Worm (Caenorhabditis elegans) whole organism, mixed stage, embryonic: ENCODE results near the gene lgc-4.

ENCODE experiments used
- M03D4.4 ChIP-seq: sonication (generic microtip); optimal IDR thresholded peaks from 2 replicates; lab custom pipeline; 2017; ENCODE audit warnings: mild to moderate bottlenecking, missing genetic modification characterization, missing compliant biosample characterization
- bed-3 ChIP-seq: fragments of 200-800 bp; sonication (Bioruptor generic); optimal IDR thresholded peaks from 3 replicates; lab custom pipeline; 2018; ENCODE audit warnings: mild to moderate bottlenecking, missing genetic modification characterization, moderate library complexity, missing compliant biosample characterization
- blmp-1 ChIP-seq: fragments of 150-350 bp; optimal IDR thresholded peaks from 2 replicates; lab custom pipeline; 2014; ENCODE audit warnings: missing biosample characterization, missing genetic modification characterization
- ceh-39 ChIP-seq: fragments of 150-350 bp; optimal IDR thresholded peaks from 2 replicates; lab custom pipeline; 2014; ENCODE audit warnings: missing biosample characterization, missing genetic modification characterization
- ceh-43 ChIP-seq: fragments of 200-800 bp; sonication (Bioruptor generic); optimal IDR thresholded peaks from 2 replicates; lab custom pipeline; 2018; ENCODE audit warnings: mild to moderate bottlenecking, missing genetic modification characterization, moderate library complexity, missing compliant biosample characterization
- ceh-83 ChIP-seq: fragments of 200-800 bp; sonication (Bioruptor generic); optimal IDR thresholded peaks from 2 replicates; lab custom pipeline; 2018; ENCODE audit warnings: mild to moderate bottlenecking, missing genetic modification characterization, missing compliant biosample characterization
- ces-1 ChIP-seq: fragments of 150-350 bp; optimal IDR thresholded peaks from 2 replicates; lab custom pipeline; 2014; ENCODE audit warnings: missing biosample characterization, missing genetic modification reagents, missing genetic modification characterization
- cnd-1 ChIP-seq: fragments of 200-800 bp; sonication (Bioruptor generic); optimal IDR thresholded peaks from 2 replicates; lab custom pipeline; 2018; ENCODE audit warnings: mild to moderate bottlenecking, missing genetic modification characterization, missing compliant biosample characterization
- drap-1 ChIP-seq: fragments of 200-800 bp; sonication (Bioruptor generic); optimal IDR thresholded peaks from 3 replicates; lab custom pipeline; 2018; ENCODE audit warnings: mild to moderate bottlenecking, missing genetic modification characterization, missing compliant biosample characterization
- elt-1 ChIP-seq: sonication (generic microtip); optimal IDR thresholded peaks from 2 replicates; lab custom pipeline; 2017; ENCODE audit warnings: missing genetic modification characterization, mild to moderate bottlenecking, missing compliant biosample characterization, antibody characterized with exemption, moderate library complexity, borderline replicate concordance; ENCODE audit not compliant: insufficient read depth
- elt-3 ChIP-seq: fragments of 150-350 bp; optimal IDR thresholded peaks from 2 replicates; lab custom pipeline; 2014; ENCODE audit warnings: missing biosample characterization, missing genetic modification characterization
- flh-1 ChIP-seq: fragments of 200-800 bp; sonication (Bioruptor generic); optimal IDR thresholded peaks from 2 replicates; lab custom pipeline; 2018; ENCODE audit warnings: mild to moderate bottlenecking, missing genetic modification characterization, moderate library complexity, missing compliant biosample characterization
- ham-2 ChIP-seq: fragments of 200-800 bp; sonication (Bioruptor generic); optimal IDR thresholded peaks from 2 replicates; lab custom pipeline; 2018; ENCODE audit warnings: mild to moderate bottlenecking, missing genetic modification characterization, missing compliant biosample characterization
- hlh-1 ChIP-seq: fragments of 150-350 bp; optimal IDR thresholded peaks from 2 replicates; lab custom pipeline; 2014; ENCODE audit warnings: missing biosample characterization, missing genetic modification reagents, missing genetic modification characterization
- lin-13 ChIP-seq: fragments of 150-350 bp; optimal IDR thresholded peaks from 2 replicates; lab custom pipeline; 2014; ENCODE audit warnings: missing biosample characterization, missing genetic modification characterization
- lin-32 ChIP-seq: fragments of 200-800 bp; sonication (Bioruptor generic); optimal IDR thresholded peaks from 2 replicates; lab custom pipeline; 2018; ENCODE audit warnings: mild to moderate bottlenecking, missing genetic modification characterization, missing compliant biosample characterization
- mab-5 ChIP-seq: fragments of 150-350 bp; optimal IDR thresholded peaks from 2 replicates; lab custom pipeline; 2014; ENCODE audit warnings: missing biosample characterization, missing genetic modification characterization
- mep-1 ChIP-seq: fragments of 150-350 bp; optimal IDR thresholded peaks from 2 replicates; lab custom pipeline; 2017; ENCODE audit warnings: missing biosample characterization, missing genetic modification reagents, missing genetic modification characterization, inconsistent platforms
- mls-2 ChIP-seq: sonication (generic microtip); optimal IDR thresholded peaks from 2 replicates; lab custom pipeline; 2016; ENCODE audit warnings: mild to moderate bottlenecking, missing genetic modification characterization, moderate library complexity, missing compliant biosample characterization
- nhr-12 ChIP-seq: fragments of 150-350 bp; optimal IDR thresholded peaks from 2 replicates; lab custom pipeline; 2014; ENCODE audit warnings: missing biosample characterization, missing genetic modification characterization
- nhr-2 ChIP-seq: fragments of 150-350 bp; optimal IDR thresholded peaks from 2 replicates; lab custom pipeline; 2014; ENCODE audit warnings: missing biosample characterization, missing genetic modification characterization
- nhr-237 ChIP-seq: fragments of 150-350 bp; optimal IDR thresholded peaks from 2 replicates; lab custom pipeline; 2014; ENCODE audit warnings: missing biosample characterization, missing genetic modification characterization
- nhr-28 ChIP-seq: fragments of 150-350 bp; optimal IDR thresholded peaks from 2 replicates; lab custom pipeline; 2014; ENCODE audit warnings: missing biosample characterization, missing genetic modification characterization
- nhr-76 ChIP-seq: sonication (generic microtip); optimal IDR thresholded peaks from 2 replicates; lab custom pipeline; 2017; ENCODE audit warnings: missing biosample characterization, missing genetic modification characterization
- sem-2 ChIP-seq: fragments of 200-800 bp; sonication (Bioruptor generic); optimal IDR thresholded peaks from 2 replicates; lab custom pipeline; 2018; ENCODE audit warnings: mild to moderate bottlenecking, missing genetic modification characterization, missing compliant biosample characterization
- snpc-4 ChIP-seq: fragments of 150-350 bp; optimal IDR thresholded peaks from 2 replicates; lab custom pipeline; 2014; ENCODE audit warnings: missing biosample characterization, missing genetic modification characterization
- sptf-1 ChIP-seq: sonication (generic microtip); optimal IDR thresholded peaks from 2 replicates; lab custom pipeline; 2017; ENCODE audit warnings: mild to moderate bottlenecking, missing genetic modification characterization, moderate library complexity, missing compliant biosample characterization
- unc-39 ChIP-seq: fragments of 150-350 bp; optimal IDR thresholded peaks from 2 replicates; lab custom pipeline; 2014; ENCODE audit warnings: missing biosample characterization, missing genetic modification characterization
- unc-62 ChIP-seq: fragments of 150-350 bp; optimal IDR thresholded peaks from 2 replicates; lab custom pipeline; 2014; ENCODE audit warnings: missing biosample characterization, missing genetic modification reagents, missing genetic modification characterization
- zip-8 ChIP-seq: fragments of 150-350 bp; optimal IDR thresholded peaks from 2 replicates; lab custom pipeline; 2014; ENCODE audit warnings: missing biosample characterization, missing genetic modification characterization
- ztf-11 ChIP-seq: fragments of 150-350 bp; optimal IDR thresholded peaks from 2 replicates; lab custom pipeline; 2014; ENCODE audit warnings: missing biosample characterization, missing genetic modification characterization

The lgc-4 gene

DNA sequence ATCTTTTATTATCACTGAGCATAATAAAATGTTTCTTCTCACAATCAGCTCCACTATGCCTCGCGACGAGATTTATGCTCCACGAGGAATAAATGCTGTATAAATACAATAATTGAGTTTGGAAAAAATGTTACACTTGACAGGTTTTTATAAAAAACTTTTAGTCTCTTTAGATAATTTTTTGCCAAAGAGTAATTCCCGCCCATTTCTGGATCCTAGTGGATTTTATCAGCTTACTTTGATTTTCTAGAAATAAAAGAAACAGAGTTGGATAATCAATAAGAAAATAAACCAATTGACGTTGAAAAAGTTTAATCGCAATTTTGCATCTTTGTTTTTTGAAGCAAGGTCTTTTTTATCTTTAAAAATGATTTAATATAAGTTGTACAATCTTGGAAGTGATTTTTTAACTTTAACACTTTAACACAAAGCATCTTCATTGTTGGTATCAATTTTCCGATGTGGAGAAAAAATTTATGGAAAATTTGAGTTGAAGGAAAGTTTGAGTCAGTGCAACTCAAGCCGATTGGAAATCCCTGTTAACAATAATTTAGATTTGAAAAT is 19.7 kb upstream of the lgc-4 start:
- TF ChIP-seq ceh-43 (GFP tag; lab: Kevin White, UChicago): no peak
- no peak for TF ChIP-seq zip-8 (tag; lab: Kevin White, UChicago)
- TF ChIP-seq lin-13 (tag; lab: Kevin White, UChicago): no peak
- no peak for TF ChIP-seq ces-1 (GFP tag; lab: Kevin White, UChicago)
- no peak for TF ChIP-seq M03D4.4 (tag; lab: Kevin White, UChicago)
- no peak for TF ChIP-seq mab-5 (tag; lab: Kevin White, UChicago)
- TF ChIP-seq elt-1 (tag; lab: Kevin White, UChicago): no peak
- no peak for TF ChIP-seq drap-1 (GFP tag; lab: Kevin White, UChicago)
- TF ChIP-seq elt-3: no peak
- TF ChIP-seq nhr-28: no peak
- no peak for TF ChIP-seq unc-62 (GFP tag; lab: Kevin White, UChicago)

DNA sequence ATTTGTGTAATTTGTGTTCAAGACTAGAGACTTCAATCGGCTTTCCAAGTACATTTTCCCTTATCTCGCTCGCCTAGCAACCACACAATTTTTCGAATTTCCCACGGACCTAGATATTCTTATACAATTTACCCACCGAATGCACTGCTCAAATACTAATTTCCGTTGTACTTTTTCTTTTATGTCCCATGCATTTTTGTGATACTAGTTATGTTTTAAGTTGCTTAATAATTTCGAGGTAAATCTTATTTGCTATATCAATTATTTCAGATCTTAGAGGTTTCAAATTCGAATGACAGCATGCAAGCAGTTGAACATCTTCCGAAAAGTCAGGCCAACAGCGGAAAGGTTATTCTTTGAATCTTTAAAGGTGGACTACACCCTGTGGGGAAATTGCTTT is 17.5 kb upstream of the lgc-4 start, which contains the start of gene F18G5.1:
F18G5.1 (plus strand) TSS at position 301 of the 400 bp plus-strand sequence.
- TF ChIP-seq mep-1 (tag; lab: Kevin White, UChicago) (no peak), nhr-12 (tag; lab: Kevin White, UChicago) (no peak)

ce11 chrX:9255993-9256392 is 14.0 kb upstream of the lgc-4 start:
- TF ChIP-seq snpc-4 (tag; lab: Kevin White, UChicago) (no peak), mab-5 (tag; lab: Kevin White, UChicago) (no peak), drap-1 (GFP tag; lab: Kevin White, UChicago) (no peak), lin-32 (GFP tag; lab: Kevin White, UChicago) (no peak), elt-3 (no peak), mls-2 (tag; lab: Kevin White, UChicago) (no peak), blmp-1 (no peak), ceh-43 (GFP tag; lab: Kevin White, UChicago) (no peak), elt-1 (tag; lab: Kevin White, UChicago) (no peak)
- TF ChIP-seq, all 35 proteins: peak for 0

DNA sequence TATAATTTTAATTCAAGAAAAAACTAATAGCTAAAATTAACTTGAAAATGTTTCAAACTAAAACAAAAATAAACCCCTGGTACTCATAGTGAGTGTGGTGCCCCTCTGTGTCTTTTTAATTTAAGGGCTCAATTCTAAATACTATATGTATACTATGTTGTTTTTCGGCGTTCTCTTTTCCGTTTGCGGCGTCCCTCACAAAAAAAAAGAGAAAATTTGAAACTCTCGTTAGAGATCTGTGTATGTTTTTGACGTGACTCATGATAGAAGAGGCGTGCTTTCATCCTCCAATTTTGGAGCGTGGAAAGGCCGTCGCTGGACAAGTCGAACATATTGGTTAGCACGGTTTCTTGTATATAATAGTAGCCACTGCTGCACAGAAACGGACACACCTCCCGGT is 9.5 kb upstream of the lgc-4 start, which contains the start of gene pes-8:
pes-8 (plus strand) TSS at position 301 of the 400 bp plus-strand sequence.
- TF ChIP-seq drap-1 (GFP tag; lab: Kevin White, UChicago) (no peak), nhr-237 (tag; lab: Kevin White, UChicago) (no peak), M03D4.4 (tag; lab: Kevin White, UChicago) (no peak), snpc-4 (tag; lab: Kevin White, UChicago) (no peak), flh-1 (no peak), elt-1 (tag; lab: Kevin White, UChicago) (no peak), nhr-12 (tag; lab: Kevin White, UChicago) (no peak), cnd-1 (tag; lab: Kevin White, UChicago) (no peak), sptf-1 (tag; lab: Kevin White, UChicago) (no peak), nhr-76 (tag; lab: Kevin White, UChicago) (no peak), bed-3 (GFP tag; lab: Kevin White, UChicago) (no peak), ceh-39 (tag; lab: Kevin White, UChicago) (no peak), unc-39 (no peak), nhr-2 (tag; lab: Kevin White, UChicago) (no peak), lin-13 (tag; lab: Kevin White, UChicago) (no peak), nhr-28 (no peak), sem-2 (GFP tag; lab: Kevin White, UChicago) (no peak), mab-5 (tag; lab: Kevin White, UChicago) (no peak), ztf-11 (no peak), ceh-83 (GFP tag; lab: Kevin White, UChicago) (no peak)

- TF ChIP-seq ham-2 (GFP tag; lab: Kevin White, UChicago) (no peak), mep-1 (tag; lab: Kevin White, UChicago) (no peak), flh-1 (no peak), lin-32 (GFP tag; lab: Kevin White, UChicago) (no peak), drap-1 (GFP tag; lab: Kevin White, UChicago) (no peak), mab-5 (tag; lab: Kevin White, UChicago) (no peak), mls-2 (tag; lab: Kevin White, UChicago) (no peak), unc-62 (GFP tag; lab: Kevin White, UChicago) (no peak), blmp-1 (no peak), nhr-237 (tag; lab: Kevin White, UChicago) (no peak), hlh-1 (tag; lab: Kevin White, UChicago) (no peak), ces-1 (GFP tag; lab: Kevin White, UChicago) (no peak), lin-13 (tag; lab: Kevin White, UChicago) (no peak), nhr-28 (no peak), ceh-83 (GFP tag; lab: Kevin White, UChicago) (no peak), zip-8 (tag; lab: Kevin White, UChicago) (no peak)
These were observed 6.2 kb upstream of the lgc-4 start for ce11 chrX:9248083-9248805.
